Fruit fly (Drosophila melanogaster) whole organism, embryonic: ENCODE results near the gene srl.

Experiments
- B-H1 ChIP-seq: fragments of 200-800 bp; sonication (Bioruptor generic); IDR thresholded peaks from 3 replicates; pipeline ENCODE4 v1.3.6; 2022; ENCODE audit warnings: missing biosample characterization, missing genetic modification characterization
- CG10366 ChIP-seq: fragments of 200-800 bp; sonication (Bioruptor generic); IDR thresholded peaks from 2 replicates; pipeline ENCODE4 v1.3.6; 2022; ENCODE audit warnings: missing biosample characterization, missing genetic modification characterization
- CG10431 ChIP-seq: fragments of 200-800 bp; sonication (Bioruptor generic); optimal IDR thresholded peaks from 3 replicates; lab custom pipeline; 2018; ENCODE audit warnings: missing biosample characterization, mild to moderate bottlenecking, missing genetic modification characterization
- CG12769 ChIP-seq: fragments of 200-800 bp; sonication (Bioruptor generic); optimal IDR thresholded peaks from 2 replicates; lab custom pipeline; 2019; ENCODE audit warnings: missing biosample characterization, mild to moderate bottlenecking, missing genetic modification characterization, moderate library complexity
- CG1832 ChIP-seq: fragments of 200-800 bp; sonication (Bioruptor generic); optimal IDR thresholded peaks from 2 replicates; lab custom pipeline; 2017; ENCODE audit warnings: missing biosample characterization, mild to moderate bottlenecking, missing genetic modification characterization, inconsistent platforms
- CG2678 ChIP-seq: fragments of 200-800 bp; sonication (Bioruptor generic); optimal IDR thresholded peaks from 3 replicates; lab custom pipeline; 2019; ENCODE audit warnings: missing biosample characterization, mild to moderate bottlenecking, missing genetic modification characterization, moderate library complexity
- CG32772 ChIP-seq: fragments of 200-800 bp; sonication (Bioruptor generic); IDR thresholded peaks from 2 replicates; pipeline ENCODE4 v1.3.6; 2022; ENCODE audit warnings: missing biosample characterization, missing genetic modification characterization
- CG34224 ChIP-seq: fragments of 200-800 bp; sonication (Bioruptor generic); IDR thresholded peaks from 3 replicates; pipeline ENCODE4 v1.3.6; 2022; ENCODE audit warnings: missing biosample characterization, missing genetic modification characterization; ENCODE audit not compliant: partially characterized antibody
- CG3838 ChIP-seq: fragments of 200-800 bp; sonication (Bioruptor generic); optimal IDR thresholded peaks from 3 replicates; lab custom pipeline; 2016; ENCODE audit warnings: missing biosample characterization, missing genetic modification characterization
- CG4328 ChIP-seq: fragments of 200-800 bp; sonication (Bioruptor generic); optimal IDR thresholded peaks from 3 replicates; lab custom pipeline; 2017; ENCODE audit warnings: missing biosample characterization, missing genetic modification reagents, missing genetic modification characterization
- CG6175 ChIP-seq: fragments of 200-800 bp; sonication (Bioruptor generic); IDR thresholded peaks from 3 replicates; pipeline ENCODE4 v1.3.6; 2022; ENCODE audit warnings: missing biosample characterization, missing genetic modification characterization
- CG6254 ChIP-seq: fragments of 200-800 bp; sonication (Bioruptor generic); optimal IDR thresholded peaks from 3 replicates; lab custom pipeline; 2017; ENCODE audit warnings: mild to moderate bottlenecking, missing biosample characterization, missing genetic modification reagents, missing genetic modification characterization
- CG6683 ChIP-seq: fragments of 200-800 bp; sonication (Bioruptor generic); optimal IDR thresholded peaks from 2 replicates; lab custom pipeline; 2017; ENCODE audit warnings: missing biosample characterization, mild to moderate bottlenecking, missing genetic modification characterization, missing genetic modification reagents
- CG6813 ChIP-seq: fragments of 200-800 bp; sonication (Bioruptor generic); optimal IDR thresholded peaks from 2 replicates; lab custom pipeline; 2017; ENCODE audit warnings: missing biosample characterization, missing genetic modification characterization, mild to moderate bottlenecking, moderate library complexity, missing genetic modification reagents
- CG7556 ChIP-seq: fragments of 200-800 bp; sonication (Bioruptor generic); optimal IDR thresholded peaks from 2 replicates; lab custom pipeline; 2017; ENCODE audit warnings: missing biosample characterization, mild to moderate bottlenecking, missing genetic modification characterization
- CG8290 ChIP-seq, 3 experiments: fragments of 200-800 bp; sonication (Bioruptor generic); optimal IDR thresholded peaks; 2 replicates each; lab custom pipeline; 2016 to 2019; ENCODE audit warnings: missing biosample characterization in 3 of 3, missing genetic modification characterization in 3 of 3, mild to moderate bottlenecking in 2 of 3, moderate library complexity in 1 of 3
- CG8388 ChIP-seq: fragments of 200-800 bp; sonication (Bioruptor generic); optimal IDR thresholded peaks from 2 replicates; lab custom pipeline; 2019; ENCODE audit warnings: missing biosample characterization, mild to moderate bottlenecking, missing genetic modification characterization, moderate library complexity
- CG9797 ChIP-seq: fragments of 200-800 bp; sonication (Bioruptor generic); optimal IDR thresholded peaks from 3 replicates; lab custom pipeline; 2018; ENCODE audit warnings: missing biosample characterization, mild to moderate bottlenecking, missing genetic modification characterization
- CG9932 ChIP-seq: fragments of 200-800 bp; sonication (Bioruptor generic); IDR thresholded peaks from 2 replicates; pipeline ENCODE4 v1.3.6; 2022; ENCODE audit warnings: missing biosample characterization, missing genetic modification characterization
- CHES-1-like ChIP-seq: fragments of 200-800 bp; sonication (Bioruptor generic); optimal IDR thresholded peaks from 2 replicates; lab custom pipeline; 2016; ENCODE audit warnings: missing biosample characterization, missing genetic modification characterization
- E2f2 ChIP-seq: fragments of 200-800 bp; sonication (Bioruptor generic); IDR thresholded peaks from 2 replicates; pipeline ENCODE4 v1.3.6; 2022; ENCODE audit warnings: missing biosample characterization, missing genetic modification characterization
- HLH4C ChIP-seq: fragments of 200-800 bp; sonication (Bioruptor generic); IDR thresholded peaks from 3 replicates; pipeline ENCODE4 v1.3.6; 2022; ENCODE audit warnings: missing biosample characterization, missing genetic modification characterization; ENCODE audit not compliant: partially characterized antibody
- HLHmδ ChIP-seq: fragments of 200-800 bp; sonication (Bioruptor generic); optimal IDR thresholded peaks from 2 replicates; lab custom pipeline; 2018; ENCODE audit warnings: missing biosample characterization, mild to moderate bottlenecking, missing genetic modification characterization, moderate library complexity
- MESR4 ChIP-seq: fragments of 200-800 bp; sonication (Bioruptor generic); optimal IDR thresholded peaks from 2 replicates; lab custom pipeline; 2018; ENCODE audit warnings: missing biosample characterization, mild to moderate bottlenecking, missing genetic modification characterization, moderate library complexity
- NC2β ChIP-seq: fragments of 200-800 bp; sonication (Bioruptor generic); optimal IDR thresholded peaks from 2 replicates; lab custom pipeline; 2016; ENCODE audit warnings: missing biosample characterization, missing genetic modification characterization
- Poxn ChIP-seq: fragments of 200-800 bp; sonication (Bioruptor generic); IDR thresholded peaks from 2 replicates; pipeline ENCODE4 v1.3.6; 2022; ENCODE audit warnings: missing biosample characterization, missing genetic modification characterization
- Rfx ChIP-seq: fragments of 200-800 bp; sonication (Bioruptor generic); IDR thresholded peaks from 2 replicates; pipeline ENCODE4 v1.3.6; 2022; ENCODE audit warnings: missing biosample characterization, missing genetic modification characterization
- Side ChIP-seq: fragments of 200-800 bp; sonication (Bioruptor generic); optimal IDR thresholded peaks from 2 replicates; lab custom pipeline; 2016; ENCODE audit warnings: missing biosample characterization, missing genetic modification characterization
- Usf ChIP-seq: fragments of 200-800 bp; sonication (Bioruptor generic); optimal IDR thresholded peaks from 2 replicates; lab custom pipeline; 2017; ENCODE audit warnings: missing genotype, missing biosample characterization, missing genetic modification characterization
- Xrp1 ChIP-seq: fragments of 200-800 bp; sonication (Bioruptor generic); IDR thresholded peaks from 2 replicates; pipeline ENCODE4 v1.3.6; 2022; ENCODE audit warnings: missing biosample characterization, missing genetic modification characterization
- al ChIP-seq: fragments of 200-800 bp; sonication (Bioruptor generic); IDR thresholded peaks from 2 replicates; pipeline ENCODE4 v1.3.6; 2022; ENCODE audit warnings: missing biosample characterization, missing genetic modification characterization
- ato ChIP-seq: fragments of 200-800 bp; sonication (Bioruptor generic); IDR thresholded peaks from 2 replicates; pipeline ENCODE4 v1.3.6; 2022; ENCODE audit warnings: missing biosample characterization, missing genetic modification characterization; ENCODE audit not compliant: partially characterized antibody
- bab2 ChIP-seq: fragments of 200-800 bp; sonication (Bioruptor generic); optimal IDR thresholded peaks from 2 replicates; lab custom pipeline; 2016; ENCODE audit warnings: missing biosample characterization, missing genetic modification characterization
- chm ChIP-seq: fragments of 200-800 bp; sonication (Bioruptor generic); IDR thresholded peaks from 2 replicates; pipeline ENCODE4 v1.3.6; 2022; ENCODE audit warnings: missing biosample characterization, missing genetic modification characterization
- chn ChIP-seq: fragments of 200-800 bp; sonication (Bioruptor generic); optimal IDR thresholded peaks from 2 replicates; lab custom pipeline; 2016; ENCODE audit warnings: missing biosample characterization, missing genetic modification characterization
- ci ChIP-seq: fragments of 200-800 bp; sonication (Bioruptor generic); IDR thresholded peaks from 3 replicates; pipeline ENCODE4 v1.3.6; 2022; ENCODE audit warnings: missing biosample characterization, missing genetic modification characterization
- da ChIP-seq: fragments of 200-800 bp; sonication (Bioruptor generic); optimal IDR thresholded peaks from 2 replicates; lab custom pipeline; 2016; ENCODE audit warnings: missing biosample characterization, missing genetic modification characterization
- dm ChIP-seq: fragments of 200-800 bp; sonication (Bioruptor generic); optimal IDR thresholded peaks from 3 replicates; lab custom pipeline; 2016; ENCODE audit warnings: missing biosample characterization, missing genetic modification characterization
- ewg ChIP-seq: fragments of 200-800 bp; sonication (Bioruptor generic); optimal IDR thresholded peaks from 3 replicates; lab custom pipeline; 2017; ENCODE audit warnings: mild to moderate bottlenecking, missing biosample characterization, missing genetic modification reagents, missing genetic modification characterization
- jing ChIP-seq: fragments of 200-800 bp; sonication (Bioruptor generic); optimal IDR thresholded peaks from 2 replicates; lab custom pipeline; 2018; ENCODE audit warnings: missing biosample characterization, mild to moderate bottlenecking, missing genetic modification characterization
- jumu ChIP-seq: fragments of 200-800 bp; sonication (Bioruptor generic); optimal IDR thresholded peaks from 3 replicates; lab custom pipeline; 2016; ENCODE audit warnings: missing biosample characterization, missing genetic modification characterization
- kah ChIP-seq: fragments of 200-800 bp; sonication (Bioruptor generic); optimal IDR thresholded peaks from 2 replicates; lab custom pipeline; 2018; ENCODE audit warnings: missing biosample characterization, mild to moderate bottlenecking, missing genetic modification characterization
- p53 ChIP-seq: fragments of 200-800 bp; sonication (Bioruptor generic); optimal IDR thresholded peaks from 2 replicates; lab custom pipeline; 2016; ENCODE audit warnings: missing biosample characterization, missing genetic modification characterization
- ranshi ChIP-seq: fragments of 200-800 bp; sonication (Bioruptor generic); IDR thresholded peaks from 2 replicates; pipeline ENCODE4 v1.3.6; 2022; ENCODE audit warnings: missing biosample characterization, missing genetic modification characterization
- rib ChIP-seq: fragments of 200-800 bp; sonication (Bioruptor generic); IDR thresholded peaks from 2 replicates; pipeline ENCODE4 v1.3.6; 2022; ENCODE audit warnings: missing biosample characterization, missing genetic modification characterization
- salm ChIP-seq: fragments of 200-800 bp; sonication (Bioruptor generic); optimal IDR thresholded peaks from 2 replicates; lab custom pipeline; 2018; ENCODE audit warnings: missing biosample characterization, mild to moderate bottlenecking, missing genetic modification characterization
- sens-2 ChIP-seq: fragments of 200-800 bp; sonication (Bioruptor generic); IDR thresholded peaks from 2 replicates; pipeline ENCODE4 v1.3.6; 2022; ENCODE audit warnings: missing biosample characterization, missing genetic modification characterization
- sima ChIP-seq: fragments of 200-800 bp; sonication (Bioruptor generic); optimal IDR thresholded peaks from 2 replicates; lab custom pipeline; 2016; ENCODE audit warnings: missing biosample characterization, missing genetic modification characterization
- sr ChIP-seq: fragments of 200-800 bp; sonication (Bioruptor generic); IDR thresholded peaks from 3 replicates; pipeline ENCODE4 v1.3.6; 2022; ENCODE audit warnings: missing biosample characterization, missing genetic modification characterization

Gene srl

dm6 chr3R:4381079-4381919, 47.8 kb downstream of the srl start, which contains the start of gene Cont (continued):
- TF ChIP-seq CG6813 (GFP tag; lab: Kevin White, UChicago) (no peak), CG6254 (GFP tag; lab: Kevin White, UChicago) (no peak), Poxn (GFP tag; lab: Robert Waterston, UW) (no peak), ewg (GFP tag; lab: Kevin White, UChicago) (peak; percentile 6), CG32772 (GFP tag; lab: Robert Waterston, UW) (no peak), CHES-1-like (GFP tag; lab: Kevin White, UChicago) (no peak), CG6175 (GFP tag; lab: Robert Waterston, UW) (no peak), p53 (no peak), chn (GFP tag; lab: Kevin White, UChicago) (no peak), CG1832 (no peak), HLHmδ (GFP tag; lab: Kevin White, UChicago) (no peak), dm (GFP tag; lab: Kevin White, UChicago) (no peak), ranshi (no peak), CG10366 (no peak), CG4328 (no peak), CG8290 (GFP tag; optimal IDR thresholded peaks at IDR 0.05; lab: Kevin White, UChicago) (no peak), CG8290 (tag; optimal IDR thresholded peaks at IDR 0.05; lab: Kevin White, UChicago) (peak in 1 of 2 experiments; percentile 71), al (GFP tag; lab: Robert Waterston, UW) (no peak), B-H1 (no peak), salm (tag; lab: Kevin White, UChicago) (no peak), kah (GFP tag; lab: Kevin White, UChicago) (no peak), CG2678 (no peak), CG7556 (GFP tag; lab: Kevin White, UChicago) (no peak), MESR4 (GFP tag; lab: Kevin White, UChicago) (peak; percentile 72), rib (GFP tag; lab: Robert Waterston, UW) (no peak), chm (GFP tag; lab: Robert Waterston, UW) (no peak), Xrp1 (GFP tag; lab: Robert Waterston, UW) (0 out of 2 replicates have a peak, but pooled peaks have one; percentile 21), Side (GFP tag; lab: Kevin White, UChicago) (no peak), Rfx (peak; percentile 59), CG12769 (tag; lab: Kevin White, UChicago) (no peak), CG10431 (GFP tag; lab: Kevin White, UChicago) (no peak), sima (GFP tag; lab: Kevin White, UChicago) (no peak), jing (GFP tag; lab: Kevin White, UChicago) (no peak), CG9932 (GFP tag; lab: Robert Waterston, UW) (peak; percentile 46; the same call in 1 of the 2 replicates), CG6683 (GFP tag; lab: Kevin White, UChicago) (no peak), CG9797 (GFP tag; lab: Kevin White, UChicago) (peak; percentile 59), bab2 (GFP tag; lab: Kevin White, UChicago) (no peak), NC2β (GFP tag; lab: Kevin White, UChicago) (peak; percentile 21), CG8388 (GFP tag; lab: Kevin White, UChicago) (no peak), HLH4C (GFP tag; lab: Robert Waterston, UW) (peak; percentile 93), ato (GFP tag; lab: Robert Waterston, UW) (peak; percentile 97), sens-2 (no peak), jumu (GFP tag; lab: Kevin White, UChicago) (no peak), sr (GFP tag; lab: Robert Waterston, UW) (no peak), CG34224 (GFP tag; lab: Robert Waterston, UW) (peak; percentile 93), da (GFP tag; lab: Kevin White, UChicago) (no peak), E2f2 (peak; percentile 98), ci (GFP tag; lab: Robert Waterston, UW) (0 out of 3 replicates have a peak, but pooled peaks have one; percentile 53), CG3838 (GFP tag; lab: Kevin White, UChicago) (no peak), Usf (no peak)
